Worm (Caenorhabditis elegans): ENCODE measurements around the gene cdk-11.1.

DNA sequence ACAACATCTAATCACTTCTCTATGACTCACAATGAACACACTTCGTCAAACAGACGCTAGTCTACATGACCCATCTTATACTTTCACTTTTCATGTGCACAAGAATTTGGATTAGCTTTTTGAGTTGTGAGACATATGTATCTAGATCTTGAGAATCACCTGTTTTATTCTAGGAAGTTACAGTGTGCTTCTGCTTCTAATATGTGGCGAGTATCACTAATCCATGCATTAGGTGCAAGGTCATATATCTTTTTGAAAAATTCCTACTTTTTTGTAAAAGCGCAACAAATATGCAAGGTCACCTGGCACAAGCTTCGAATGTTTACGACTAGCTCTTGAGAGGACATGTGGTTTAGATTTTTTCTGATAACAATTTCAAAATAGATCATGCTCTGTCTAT, 23.3 kb upstream of the cdk-11.1 start:
- TF ChIP-seq ama-1 (optimal IDR thresholded peaks at IDR 0.05) (no peak), mdl-1 (tag; optimal IDR thresholded peaks at IDR 0.05) (no peak), gmeb-1 (tag; optimal IDR thresholded peaks at IDR 0.05) (no peak), ztf-11 (tag; optimal IDR thresholded peaks at IDR 0.05) (no peak), lin-13 (GFP tag; optimal IDR thresholded peaks at IDR 0.05) (no peak), unc-62 (GFP tag; optimal IDR thresholded peaks at IDR 0.05) (no peak)

Data from whole organism, L2 larva.